Fruit fly (Drosophila melanogaster): ENCODE measurements around the gene Erk7.

- no peak for TF ChIP-seq Dif (GFP tag; optimal IDR thresholded peaks at IDR 0.05; ENCODE audit: partially characterized antibody)
- no peak for TF ChIP-seq Hr78 (GFP tag; optimal IDR thresholded peaks at IDR 0.05)
- TF ChIP-seq psq (GFP tag; optimal IDR thresholded peaks at IDR 0.05), result no peak
- no peak for TF ChIP-seq woc (GFP tag; optimal IDR thresholded peaks at IDR 0.05)
- no peak for TF ChIP-seq Rel (GFP tag; optimal IDR thresholded peaks at IDR 0.05)
- no peak for TF ChIP-seq Rel (tag; optimal IDR thresholded peaks at IDR 0.05)
- no peak for TF ChIP-seq CrebA (GFP tag; optimal IDR thresholded peaks at IDR 0.05; ENCODE audit: borderline replicate concordance)
Measured at dm6 chrX:9269825-9270224, 2.3 kb upstream of the Erk7 start, which contains the start of gene CG17440.
